Worm (Caenorhabditis elegans): Measurements from ENCODE around the gene srsx-12.

- TF ChIP-seq nhr-12 (tag; optimal IDR thresholded peaks at IDR 0.05): no peak
- TF ChIP-seq unc-62 (GFP tag; optimal IDR thresholded peaks at IDR 0.05): no peak
- TF ChIP-seq elt-1 (tag; optimal IDR thresholded peaks at IDR 0.05; ENCODE audit: borderline replicate concordance, insufficient read depth): no peak
- no peak for TF ChIP-seq snpc-4 (tag; optimal IDR thresholded peaks at IDR 0.05)
- TF ChIP-seq nhr-237 (tag; optimal IDR thresholded peaks at IDR 0.05): no peak
- no peak for TF ChIP-seq nhr-76 (tag; optimal IDR thresholded peaks at IDR 0.05)
- no peak for TF ChIP-seq nhr-2 (tag; optimal IDR thresholded peaks at IDR 0.05)
- no peak for TF ChIP-seq sem-2 (GFP tag; optimal IDR thresholded peaks at IDR 0.05)
- TF ChIP-seq ces-1 (GFP tag; optimal IDR thresholded peaks at IDR 0.05): no peak
- no peak for TF ChIP-seq unc-39 (tag; optimal IDR thresholded peaks at IDR 0.05)
- no peak for TF ChIP-seq zip-8 (tag; optimal IDR thresholded peaks at IDR 0.05)
- TF ChIP-seq pha-4 (tag; optimal IDR thresholded peaks at IDR 0.05): no peak
- TF ChIP-seq cnd-1 (tag; optimal IDR thresholded peaks at IDR 0.05): no peak
Observed at ce11 chrV:4980873-4981272, at the start of gene srsx-12.

Measured in whole organism, mixed stage, embryonic.